Fruit fly (Drosophila melanogaster) whole organism, adult: Measurements from ENCODE around the gene Wbp2.
A peak's percentile ranks its signal among the peaks of the same experiment; 100 is the strongest.

Experiments used
- CG11617 ChIP-seq: fragments of 200-800 bp; sonication (Bioruptor generic); optimal IDR thresholded peaks from 2 replicates; lab custom pipeline; 2017; ENCODE audit warnings: mild to moderate bottlenecking, missing biosample characterization, missing genetic modification reagents, missing genetic modification characterization
- CG12768 ChIP-seq: fragments of 200-800 bp; sonication (Bioruptor generic); optimal IDR thresholded peaks from 2 replicates; lab custom pipeline; 2017; ENCODE audit warnings: missing biosample characterization, missing genetic modification characterization, mild to moderate bottlenecking, moderate library complexity, missing genetic modification reagents
- CG14711 ChIP-seq: fragments of 200-800 bp; sonication (Bioruptor generic); optimal IDR thresholded peaks from 2 replicates; lab custom pipeline; 2018; ENCODE audit warnings: missing biosample characterization, mild to moderate bottlenecking, missing genetic modification characterization, moderate library complexity
- CG1620 ChIP-seq: fragments of 200-800 bp; sonication (Bioruptor generic); optimal IDR thresholded peaks from 2 replicates; lab custom pipeline; 2016; ENCODE audit warnings: missing biosample characterization, missing genetic modification characterization
- CG33017 ChIP-seq: fragments of 200-800 bp; sonication (Bioruptor generic); optimal IDR thresholded peaks from 2 replicates; lab custom pipeline; 2018; ENCODE audit warnings: missing biosample characterization, mild to moderate bottlenecking, missing genetic modification characterization, moderate library complexity
- CG5204 ChIP-seq: fragments of 200-800 bp; sonication (Bioruptor generic); optimal IDR thresholded peaks from 2 replicates; lab custom pipeline; 2016; ENCODE audit warnings: missing biosample characterization, missing genetic modification characterization
- CG7045 ChIP-seq: fragments of 200-800 bp; sonication (Bioruptor generic); optimal IDR thresholded peaks from 2 replicates; lab custom pipeline; 2017; ENCODE audit warnings: missing biosample characterization, mild to moderate bottlenecking, missing genetic modification characterization
- CG7101 ChIP-seq: fragments of 200-800 bp; sonication (Bioruptor generic); optimal IDR thresholded peaks from 2 replicates; lab custom pipeline; 2018; ENCODE audit warnings: missing biosample characterization, mild to moderate bottlenecking, missing genetic modification characterization, moderate library complexity
- Clk ChIP-seq: fragments of 200-800 bp; sonication (Bioruptor generic); optimal IDR thresholded peaks from 2 replicates; lab custom pipeline; 2017; ENCODE audit warnings: missing biosample characterization, missing genetic modification characterization
- Crg-1 ChIP-seq: fragments of 200-800 bp; sonication (Bioruptor generic); optimal IDR thresholded peaks from 2 replicates; lab custom pipeline; 2016; ENCODE audit warnings: missing biosample characterization, missing genetic modification characterization
- Hr96 ChIP-seq: fragments of 200-800 bp; sonication (Bioruptor generic); optimal IDR thresholded peaks from 2 replicates; lab custom pipeline; 2016; ENCODE audit warnings: missing biosample characterization, missing genetic modification characterization
- Mnt ChIP-seq: fragments of 200-800 bp; sonication (Bioruptor generic); optimal IDR thresholded peaks from 2 replicates; lab custom pipeline; 2016; ENCODE audit warnings: missing biosample characterization, mild to moderate bottlenecking, missing genetic modification characterization
- bab1 ChIP-seq: fragments of 200-800 bp; sonication (Bioruptor generic); optimal IDR thresholded peaks from 3 replicates; lab custom pipeline; 2019; ENCODE audit warnings: missing biosample characterization, mild to moderate bottlenecking, missing genetic modification characterization, moderate library complexity
- cic ChIP-seq: fragments of 200-800 bp; sonication (Bioruptor generic); optimal IDR thresholded peaks from 2 replicates; lab custom pipeline; 2017; ENCODE audit warnings: missing biosample characterization, mild to moderate bottlenecking, missing genetic modification characterization, moderate library complexity
- cnc ChIP-seq, 2 experiments: fragments of >200 bp; optimal IDR thresholded peaks; 2 replicates each; lab custom pipeline; 2017
- kay ChIP-seq: fragments of 200-800 bp; sonication (Bioruptor generic); peaks from one replicate; lab custom pipeline; 2016; ENCODE audit warnings: missing biosample characterization, missing genetic modification characterization, borderline replicate concordance
- ovo ChIP-seq: fragments of 200-800 bp; sonication (Bioruptor generic); optimal IDR thresholded peaks from 2 replicates; lab custom pipeline; 2016; ENCODE audit warnings: missing biosample characterization, missing genetic modification characterization
- pad ChIP-seq: fragments of 200-800 bp; sonication (Bioruptor generic); optimal IDR thresholded peaks from 3 replicates; lab custom pipeline; 2017; ENCODE audit warnings: missing biosample characterization, missing genetic modification characterization, mild to moderate bottlenecking, moderate library complexity, missing genetic modification reagents
- tj ChIP-seq: fragments of 200-800 bp; sonication (Bioruptor generic); optimal IDR thresholded peaks from 3 replicates; lab custom pipeline; 2017; ENCODE audit warnings: missing biosample characterization, mild to moderate bottlenecking, missing genetic modification characterization, moderate library complexity
- toe ChIP-seq: fragments of 200-800 bp; sonication (Bioruptor generic); optimal IDR thresholded peaks from 2 replicates; lab custom pipeline; 2016; ENCODE audit warnings: missing biosample characterization, missing genetic modification characterization

The Wbp2 gene

dm6 chr3L:12861255-12861899 lies 11.4 kb downstream of the Wbp2 start, which contains the start of gene CG32107:
TSS of gene CG32107 (minus strand) at chr3L:12861305.
- TF ChIP-seq CG33017 (peak; percentile 46), kay (GFP tag; lab: Kevin White, UChicago) (peak; percentile 84), CG1620 (GFP tag; lab: Kevin White, UChicago) (no peak), CG7101 (peak; percentile 33), CG11617 (GFP tag; lab: Kevin White, UChicago) (no peak), ovo (no peak), CG12768 (GFP tag; lab: Kevin White, UChicago) (no peak), CG14711 (peak; percentile 6), cnc (optimal IDR thresholded peaks at IDR 0.05; lab: Kevin White, UChicago) (no peak), tj (no peak), bab1 (GFP tag; lab: Kevin White, UChicago) (no peak), pad (peak; percentile 23), CG5204 (GFP tag; lab: Kevin White, UChicago) (no peak), CG7045 (GFP tag; lab: Kevin White, UChicago) (no peak), cic (GFP tag; lab: Kevin White, UChicago) (peak; percentile 45), Clk (GFP tag; lab: Kevin White, UChicago) (no peak)

- TF ChIP-seq pad = no peak
- TF ChIP-seq tj = no peak
These were observed 12.9 kb downstream of the Wbp2 start, which contains the start of gene CG10943 for dm6 chr3L:12862820-12863219. TSS of gene CG10943 (minus strand) at chr3L:12862920.

dm6 chr3L:12864472-12864871 lies 14.5 kb downstream of the Wbp2 start:
- TF ChIP-seq pad = no peak
- TF ChIP-seq bab1 (GFP tag; lab: Kevin White, UChicago) = no peak

- no peak for TF ChIP-seq Crg-1
- TF ChIP-seq CG14711 = no peak
- no peak for TF ChIP-seq CG7045 (GFP tag; lab: Kevin White, UChicago)
- peak; percentile 67 for TF ChIP-seq pad
- no peak for TF ChIP-seq CG7101
These were observed 18.0 kb downstream of the Wbp2 start for dm6 chr3L:12867956-12868443.

dm6 chr3L:12874211-12874610 lies 24.2 kb downstream of the Wbp2 start:
- no peak for TF ChIP-seq CG7045 (GFP tag; lab: Kevin White, UChicago)
- TF ChIP-seq Clk (GFP tag; lab: Kevin White, UChicago) = no peak
- no peak for TF ChIP-seq Mnt (GFP tag; lab: Kevin White, UChicago)
- no peak for TF ChIP-seq ovo
- TF ChIP-seq CG7101 = no peak
- TF ChIP-seq CG11617 (GFP tag; lab: Kevin White, UChicago) = no peak
- no peak for TF ChIP-seq CG5204 (GFP tag; lab: Kevin White, UChicago)
- TF ChIP-seq pad = no peak
- TF ChIP-seq cic (GFP tag; lab: Kevin White, UChicago) = no peak
- no peak for TF ChIP-seq Crg-1
- no peak for TF ChIP-seq CG14711

- TF ChIP-seq CG33017 (no peak), CG11617 (GFP tag; lab: Kevin White, UChicago) (peak; percentile 4), kay (GFP tag; lab: Kevin White, UChicago) (peak; percentile 63), CG1620 (GFP tag; lab: Kevin White, UChicago) (no peak), CG14711 (no peak), ovo (no peak), cic (GFP tag; lab: Kevin White, UChicago) (peak; percentile 67)
These were observed 34.7 kb downstream of the Wbp2 start, which contains the start of gene CG14120 for dm6 chr3L:12884680-12885079. TSS of gene CG14120 (plus strand) at chr3L:12885039.

dm6 chr3L:12889353-12889820 lies 39.4 kb downstream of the Wbp2 start, which contains the start of gene CG43894:
TSS of gene CG43894 (plus strand) at chr3L:12889770.
- TF ChIP-seq CG7101 (no peak), kay (GFP tag; lab: Kevin White, UChicago) (peak; percentile 93), cnc (optimal IDR thresholded peaks at IDR 0.05; lab: Kevin White, UChicago) (peak in 1 of 2 experiments; percentile 60), Mnt (GFP tag; lab: Kevin White, UChicago) (peak; percentile 21), tj (no peak), CG1620 (GFP tag; lab: Kevin White, UChicago) (no peak), bab1 (GFP tag; lab: Kevin White, UChicago) (no peak), cic (GFP tag; lab: Kevin White, UChicago) (peak; percentile 82), CG12768 (GFP tag; lab: Kevin White, UChicago) (peak; percentile 32), ovo (no peak), Crg-1 (no peak), CG7045 (GFP tag; lab: Kevin White, UChicago) (peak; percentile 44), Hr96 (no peak), CG33017 (peak; percentile 20), CG11617 (GFP tag; lab: Kevin White, UChicago) (peak; percentile 25), pad (no peak), Clk (GFP tag; lab: Kevin White, UChicago) (peak; percentile 9), CG5204 (GFP tag; lab: Kevin White, UChicago) (peak; percentile 28), toe (no peak), CG14711 (peak; percentile 1)
